Fruit fly (Drosophila melanogaster) whole organism, embryonic: Measurements from ENCODE around the gene CG3764.

Experiments
- ATbp ChIP-seq: fragments of 200-800 bp; sonication (Bioruptor generic); optimal IDR thresholded peaks from 2 replicates; lab custom pipeline; 2017; ENCODE audit warnings: missing biosample characterization, mild to moderate bottlenecking, missing genetic modification characterization, missing genetic modification reagents
- BEAF-32 ChIP-seq: fragments of 200-800 bp; sonication (Bioruptor generic); optimal IDR thresholded peaks from 3 replicates; lab custom pipeline; 2017; ENCODE audit warnings: missing biosample characterization, missing genetic modification characterization, mild to moderate bottlenecking, moderate library complexity, missing genetic modification reagents
- Bdp1 ChIP-seq: fragments of 200-800 bp; sonication (Bioruptor generic); optimal IDR thresholded peaks from 3 replicates; lab custom pipeline; 2016; ENCODE audit warnings: missing biosample characterization, missing genetic modification characterization
- Bgb ChIP-seq: fragments of 200-800 bp; sonication (Bioruptor generic); IDR thresholded peaks from 2 replicates; pipeline ENCODE4 v1.3.6; 2022; ENCODE audit warnings: missing biosample characterization, missing genetic modification characterization; ENCODE audit not compliant: partially characterized antibody
- CG10147 ChIP-seq: fragments of 200-800 bp; sonication (Bioruptor generic); optimal IDR thresholded peaks from 2 replicates; lab custom pipeline; 2019; ENCODE audit warnings: missing biosample characterization, mild to moderate bottlenecking, missing genetic modification characterization, moderate library complexity
- CG10267 ChIP-seq: fragments of 200-800 bp; sonication (Bioruptor generic); optimal IDR thresholded peaks from 2 replicates; lab custom pipeline; 2018; ENCODE audit warnings: missing biosample characterization, mild to moderate bottlenecking, missing genetic modification characterization, moderate library complexity
- CG10366 ChIP-seq: fragments of 200-800 bp; sonication (Bioruptor generic); IDR thresholded peaks from 2 replicates; pipeline ENCODE4 v1.3.6; 2022; ENCODE audit warnings: missing biosample characterization, missing genetic modification characterization
- CG11723 ChIP-seq: fragments of 200-800 bp; sonication (Bioruptor generic); optimal IDR thresholded peaks from 2 replicates; lab custom pipeline; 2017; ENCODE audit warnings: missing biosample characterization, mild to moderate bottlenecking, missing genetic modification characterization
- CG12104 ChIP-seq: fragments of 200-800 bp; sonication (Bioruptor generic); optimal IDR thresholded peaks from 3 replicates; lab custom pipeline; 2016; ENCODE audit warnings: missing biosample characterization, missing genetic modification characterization
- CG13624 ChIP-seq: fragments of 200-800 bp; sonication (Bioruptor generic); optimal IDR thresholded peaks from 2 replicates; lab custom pipeline; 2016; ENCODE audit warnings: missing biosample characterization, missing genetic modification characterization
- CG13894 ChIP-seq: fragments of 200-800 bp; sonication (Bioruptor generic); optimal IDR thresholded peaks from 3 replicates; lab custom pipeline; 2018; ENCODE audit warnings: missing biosample characterization, mild to moderate bottlenecking, missing genetic modification characterization, moderate library complexity
- CG14441 ChIP-seq: fragments of 200-800 bp; sonication (Bioruptor generic); IDR thresholded peaks from 2 replicates; pipeline ENCODE4 v1.3.6; 2022; ENCODE audit warnings: missing biosample characterization, missing genetic modification characterization
- CG15073 ChIP-seq: fragments of 200-800 bp; sonication (Bioruptor generic); optimal IDR thresholded peaks from 2 replicates; lab custom pipeline; 2016; ENCODE audit warnings: missing biosample characterization, missing genetic modification characterization
- CG16779 ChIP-seq: fragments of 200-800 bp; sonication (Bioruptor generic); IDR thresholded peaks from 2 replicates; pipeline ENCODE4 v1.3.6; 2022; ENCODE audit warnings: missing biosample characterization, missing genetic modification characterization
- CG17328 ChIP-seq: fragments of 200-800 bp; sonication (Bioruptor generic); IDR thresholded peaks from 2 replicates; pipeline ENCODE4 v1.3.6; 2022; ENCODE audit warnings: missing biosample characterization, missing genetic modification characterization
- CG18619 ChIP-seq: fragments of 200-800 bp; sonication (Bioruptor generic); optimal IDR thresholded peaks from 3 replicates; lab custom pipeline; 2017; ENCODE audit warnings: missing biosample characterization, mild to moderate bottlenecking, missing genetic modification characterization
- CG31224 ChIP-seq: fragments of 200-800 bp; sonication (Bioruptor generic); IDR thresholded peaks from 2 replicates; pipeline ENCODE4 v1.3.6; 2022; ENCODE audit warnings: missing biosample characterization, missing genetic modification characterization
- CG3407 ChIP-seq: fragments of 200-800 bp; sonication (Bioruptor generic); optimal IDR thresholded peaks from 2 replicates; lab custom pipeline; 2018; ENCODE audit warnings: missing biosample characterization, mild to moderate bottlenecking, missing genetic modification characterization
- CG4282 ChIP-seq: fragments of 200-800 bp; sonication (Bioruptor generic); optimal IDR thresholded peaks from 2 replicates; lab custom pipeline; 2016; ENCODE audit warnings: missing biosample characterization, missing genetic modification characterization
- CG4820 ChIP-seq: fragments of 200-800 bp; sonication (Bioruptor generic); optimal IDR thresholded peaks from 3 replicates; lab custom pipeline; 2016; ENCODE audit warnings: missing biosample characterization, missing genetic modification characterization
- CG5245 ChIP-seq: fragments of 200-800 bp; sonication (Bioruptor generic); optimal IDR thresholded peaks from 3 replicates; lab custom pipeline; 2016; ENCODE audit warnings: missing biosample characterization, missing genetic modification characterization
- CG6272 ChIP-seq: fragments of 200-800 bp; sonication (Bioruptor generic); IDR thresholded peaks from 2 replicates; pipeline ENCODE4 v1.3.6; 2022; ENCODE audit warnings: missing biosample characterization, missing genetic modification characterization
- CG8924 ChIP-seq: fragments of 200-800 bp; optimal IDR thresholded peaks from 3 replicates; lab custom pipeline; 2019; ENCODE audit warnings: missing biosample characterization, mild to moderate bottlenecking, missing genetic modification characterization, moderate library complexity
- Chrac-16 ChIP-seq: fragments of 200-800 bp; sonication (Bioruptor generic); optimal IDR thresholded peaks from 3 replicates; lab custom pipeline; 2016; ENCODE audit warnings: missing biosample characterization, missing genetic modification characterization
- Doc3 ChIP-seq: fragments of 200-800 bp; sonication (Bioruptor generic); IDR thresholded peaks from 3 replicates; pipeline ENCODE4 v1.3.6; 2022; ENCODE audit warnings: missing biosample characterization, missing genetic modification characterization; ENCODE audit not compliant: partially characterized antibody
- Dref ChIP-seq: fragments of 200-800 bp; sonication (Bioruptor generic); IDR thresholded peaks from 2 replicates; pipeline ENCODE4 v1.3.6; 2022; ENCODE audit warnings: missing biosample characterization, missing genetic modification characterization
- Lhr ChIP-seq: fragments of 200-800 bp; sonication (Bioruptor generic); optimal IDR thresholded peaks from 3 replicates; lab custom pipeline; 2017; ENCODE audit warnings: mild to moderate bottlenecking, missing biosample characterization, missing genetic modification reagents, missing genetic modification characterization
- Oli ChIP-seq: fragments of 200-800 bp; sonication (Bioruptor generic); optimal IDR thresholded peaks from 2 replicates; lab custom pipeline; 2018; ENCODE audit warnings: missing biosample characterization, mild to moderate bottlenecking, missing genetic modification characterization, moderate library complexity
- Spps ChIP-seq: fragments of 200-800 bp; sonication (Bioruptor generic); optimal IDR thresholded peaks from 2 replicates; lab custom pipeline; 2018; ENCODE audit warnings: missing biosample characterization, mild to moderate bottlenecking, missing genetic modification characterization
- Sry-δ ChIP-seq: fragments of 200-800 bp; sonication (Bioruptor generic); optimal IDR thresholded peaks from 2 replicates; lab custom pipeline; 2016; ENCODE audit warnings: missing biosample characterization, missing genetic modification characterization
- ap ChIP-seq: fragments of 200-800 bp; sonication (Bioruptor generic); IDR thresholded peaks from 2 replicates; pipeline ENCODE4 v1.3.6; 2022; ENCODE audit warnings: missing biosample characterization, missing genetic modification characterization
- ato ChIP-seq: fragments of 200-800 bp; sonication (Bioruptor generic); IDR thresholded peaks from 2 replicates; pipeline ENCODE4 v1.3.6; 2022; ENCODE audit warnings: missing biosample characterization, missing genetic modification characterization; ENCODE audit not compliant: partially characterized antibody
- bab2 ChIP-seq: fragments of 200-800 bp; sonication (Bioruptor generic); optimal IDR thresholded peaks from 2 replicates; lab custom pipeline; 2016; ENCODE audit warnings: missing biosample characterization, missing genetic modification characterization
- bsh ChIP-seq, 2 experiments: fragments of 200-800 bp; sonication (Bioruptor generic); optimal IDR thresholded peaks; 2 replicates each; lab custom pipeline; 2017 to 2018; ENCODE audit warnings: mild to moderate bottlenecking in 2 of 2, missing biosample characterization in 2 of 2, missing genetic modification characterization in 2 of 2, moderate library complexity in 1 of 2
- dm ChIP-seq: fragments of 200-800 bp; sonication (Bioruptor generic); optimal IDR thresholded peaks from 3 replicates; lab custom pipeline; 2016; ENCODE audit warnings: missing biosample characterization, missing genetic modification characterization
- dpn ChIP-seq, 2 experiments: fragments of 200-800 bp; sonication (Bioruptor generic); optimal IDR thresholded peaks; 3 replicates each; lab custom pipeline; 2016; ENCODE audit warnings: missing biosample characterization in 2 of 2, missing genetic modification characterization in 2 of 2
- fd102C ChIP-seq: fragments of 200-800 bp; sonication (Bioruptor generic); optimal IDR thresholded peaks from 2 replicates; lab custom pipeline; 2018; ENCODE audit warnings: missing biosample characterization, mild to moderate bottlenecking, missing genetic modification characterization, moderate library complexity
- hb ChIP-seq: fragments of 200-800 bp; sonication (Bioruptor generic); IDR thresholded peaks from 3 replicates; pipeline ENCODE4 v1.3.6; 2022; ENCODE audit warnings: missing biosample characterization, missing genetic modification characterization; ENCODE audit not compliant: partially characterized antibody
- hth ChIP-seq: fragments of >200 bp; optimal IDR thresholded peaks from 2 replicates; lab custom pipeline; 2017; ENCODE audit warnings: inconsistent platforms
- mam ChIP-seq: fragments of 200-800 bp; sonication (Bioruptor generic); optimal IDR thresholded peaks from 3 replicates; lab custom pipeline; 2016; ENCODE audit warnings: missing biosample characterization, missing genetic modification characterization
- nau ChIP-seq: fragments of 200-800 bp; sonication (Bioruptor generic); optimal IDR thresholded peaks from 3 replicates; lab custom pipeline; 2017; ENCODE audit warnings: missing biosample characterization, mild to moderate bottlenecking, missing genetic modification characterization, missing genetic modification reagents
- nmo ChIP-seq: fragments of 200-800 bp; sonication (Bioruptor generic); optimal IDR thresholded peaks from 2 replicates; lab custom pipeline; 2018; ENCODE audit warnings: missing biosample characterization, mild to moderate bottlenecking, missing genetic modification characterization, moderate library complexity
- pnt ChIP-seq: fragments of 200-800 bp; sonication (Bioruptor generic); optimal IDR thresholded peaks from 3 replicates; lab custom pipeline; 2016; ENCODE audit warnings: missing biosample characterization, missing genetic modification characterization
- rib ChIP-seq: fragments of 200-800 bp; sonication (Bioruptor generic); IDR thresholded peaks from 2 replicates; pipeline ENCODE4 v1.3.6; 2022; ENCODE audit warnings: missing biosample characterization, missing genetic modification characterization
- scrt ChIP-seq: fragments of 200-800 bp; sonication (Bioruptor generic); optimal IDR thresholded peaks from 2 replicates; lab custom pipeline; 2018; ENCODE audit warnings: missing biosample characterization, mild to moderate bottlenecking, missing genetic modification characterization, moderate library complexity
- sug ChIP-seq: fragments of 200-800 bp; optimal IDR thresholded peaks from 2 replicates; lab custom pipeline; 2019; ENCODE audit warnings: missing biosample characterization, mild to moderate bottlenecking, missing genetic modification characterization, moderate library complexity
- toy ChIP-seq: fragments of 200-800 bp; sonication (Bioruptor generic); IDR thresholded peaks from 2 replicates; pipeline ENCODE4 v1.3.6; 2022; ENCODE audit warnings: missing biosample characterization, missing genetic modification characterization
- ttk ChIP-seq: fragments of 200-800 bp; sonication (Bioruptor generic); IDR thresholded peaks from 2 replicates; pipeline ENCODE4 v2.1.2; 2022; ENCODE audit warnings: missing biosample characterization, missing genetic modification characterization
- tup ChIP-seq: fragments of 200-800 bp; sonication (Bioruptor generic); optimal IDR thresholded peaks from 2 replicates; lab custom pipeline; 2016; ENCODE audit warnings: missing biosample characterization, mild to moderate bottlenecking, missing genetic modification characterization, moderate library complexity
- wor ChIP-seq: fragments of 200-800 bp; sonication (Bioruptor generic); IDR thresholded peaks from 2 replicates; pipeline ENCODE4 v1.3.6; 2022; ENCODE audit warnings: missing biosample characterization, missing genetic modification characterization
- zen2 ChIP-seq: fragments of 200-800 bp; sonication (Bioruptor generic); IDR thresholded peaks from 3 replicates; pipeline ENCODE4 v1.3.6; 2022; ENCODE audit warnings: missing biosample characterization, missing genetic modification characterization; ENCODE audit not compliant: partially characterized antibody

Gene CG3764

dm6 chr3L:17004765-17005414, 7.5 kb downstream of the CG3764 start (continued):
- TF ChIP-seq bsh (GFP tag; optimal IDR thresholded peaks at IDR 0.05; lab: Kevin White, UChicago): no peak
- TF ChIP-seq Oli (tag; lab: Kevin White, UChicago): no peak
- TF ChIP-seq Doc3 (GFP tag; lab: Robert Waterston, UW): no peak
- TF ChIP-seq CG10366 (GFP tag; lab: Robert Waterston, UW): peak; percentile 43
- no peak for TF ChIP-seq Chrac-16 (GFP tag; lab: Kevin White, UChicago)
- no peak for TF ChIP-seq Bgb (GFP tag; lab: Robert Waterston, UW)
- no peak; the same call in 1 of the 2 replicates for TF ChIP-seq rib
- TF ChIP-seq hb: no peak
- no peak for TF ChIP-seq CG8924
- TF ChIP-seq fd102C (GFP tag; lab: Kevin White, UChicago): no peak
- no peak for TF ChIP-seq CG5245 (GFP tag; lab: Kevin White, UChicago)
- no peak for TF ChIP-seq CG11723
- TF ChIP-seq CG12104 (GFP tag; lab: Kevin White, UChicago): peak; percentile 11
- no peak for TF ChIP-seq tup (GFP tag; lab: Kevin White, UChicago)
- TF ChIP-seq bab2 (GFP tag; lab: Kevin White, UChicago): no peak
- TF ChIP-seq Spps (tag; lab: Kevin White, UChicago): no peak
- TF ChIP-seq CG13894: no peak
- no peak for TF ChIP-seq Sry-δ (GFP tag; lab: Kevin White, UChicago)
- TF ChIP-seq CG15073 (GFP tag; lab: Kevin White, UChicago): no peak
- no peak for TF ChIP-seq CG10267
- no peak for TF ChIP-seq BEAF-32
- no peak for TF ChIP-seq ap (GFP tag; lab: Robert Waterston, UW)
- no peak for TF ChIP-seq CG14441 (GFP tag; lab: Robert Waterston, UW)
- no peak for TF ChIP-seq CG4820 (GFP tag; lab: Kevin White, UChicago)
- TF ChIP-seq CG13624 (GFP tag; lab: Kevin White, UChicago): no peak
- TF ChIP-seq hth: no peak
- TF ChIP-seq ato (GFP tag; lab: Robert Waterston, UW): no peak
- no peak for TF ChIP-seq toy (GFP tag; lab: Robert Waterston, UW)
- TF ChIP-seq CG3407: no peak
- peak; percentile 1 for TF ChIP-seq CG4282
- no peak for TF ChIP-seq CG10147 (GFP tag; lab: Kevin White, UChicago)
- TF ChIP-seq Lhr (GFP tag; lab: Kevin White, UChicago): no peak
- TF ChIP-seq nau: no peak
- TF ChIP-seq mam (GFP tag; lab: Kevin White, UChicago): no peak
- no peak for TF ChIP-seq CG31224 (GFP tag; lab: Robert Waterston, UW)
- TF ChIP-seq sug (tag; lab: Kevin White, UChicago): no peak
- TF ChIP-seq CG6272 (GFP tag; lab: Robert Waterston, UW): no peak
- TF ChIP-seq nmo (GFP tag; lab: Kevin White, UChicago): no peak
- no peak for TF ChIP-seq zen2 (GFP tag; lab: Robert Waterston, UW)
- TF ChIP-seq pnt (GFP tag; lab: Kevin White, UChicago): no peak
- TF ChIP-seq scrt (GFP tag; lab: Kevin White, UChicago): no peak
- no peak for TF ChIP-seq dpn (GFP tag; optimal IDR thresholded peaks at IDR 0.05; lab: Kevin White, UChicago)
- no peak for TF ChIP-seq Dref (GFP tag; lab: Robert Waterston, UW)
- no peak for TF ChIP-seq ttk (GFP tag; lab: Robert Waterston, UW)
- no peak for TF ChIP-seq CG16779 (GFP tag; lab: Robert Waterston, UW)
- TF ChIP-seq dm (GFP tag; lab: Kevin White, UChicago): no peak
- no peak for TF ChIP-seq wor (GFP tag; lab: Robert Waterston, UW)
- peak; percentile 4 for TF ChIP-seq ATbp (GFP tag; lab: Kevin White, UChicago)
- TF ChIP-seq CG18619 (GFP tag; lab: Kevin White, UChicago): no peak
- no peak for TF ChIP-seq Bdp1
- 0 out of 2 replicates have a peak, but pooled peaks have one; percentile 23 for TF ChIP-seq CG17328 (GFP tag; lab: Robert Waterston, UW)
